Worm (Caenorhabditis elegans) whole organism, midembryonic: ENCODE data around the gene ift-139.

Experiments used
- T22C8.4 ChIP-seq: fragments of 200-800 bp; sonication (Bioruptor generic); IDR thresholded peaks from 2 replicates; pipeline ENCODE4 v1.3.6; 2022; ENCODE audit warnings: missing genetic modification characterization, missing compliant biosample characterization
- cog-1 ChIP-seq: sonication (generic microtip); optimal IDR thresholded peaks from 2 replicates; lab custom pipeline; 2016; ENCODE audit warnings: missing genetic modification characterization, missing compliant biosample characterization
- flt-1 ChIP-seq: fragments of 200-800 bp; sonication (Bioruptor generic); IDR thresholded peaks from 2 replicates; pipeline ENCODE4 v1.3.6; 2022; ENCODE audit warnings: missing genetic modification characterization, missing compliant biosample characterization
- klf-2 ChIP-seq: fragments of 200-800 bp; sonication (Bioruptor generic); conservative IDR thresholded peaks from 2 replicates; pipeline ENCODE4 v1.3.6; 2022; ENCODE audit warnings: missing genetic modification reagents, missing genetic modification characterization, missing compliant biosample characterization
- med-1 ChIP-seq: sonication (generic microtip); optimal IDR thresholded peaks from 2 replicates; lab custom pipeline; 2017; ENCODE audit warnings: missing genetic modification characterization, mild to moderate bottlenecking, missing compliant biosample characterization, antibody characterized with exemption, missing genetic modification reagents; ENCODE audit not compliant: insufficient read depth
- ref-1 ChIP-seq: fragments of 200-800 bp; sonication (Bioruptor generic); conservative IDR thresholded peaks from 2 replicates; pipeline ENCODE4 v1.3.6; 2022; ENCODE audit warnings: missing genetic modification reagents, missing genetic modification characterization, missing compliant biosample characterization
- tab-1 ChIP-seq: fragments of 200-800 bp; sonication (Bioruptor generic); IDR thresholded peaks from 2 replicates; pipeline ENCODE4 v1.3.6; 2022; ENCODE audit warnings: missing genetic modification characterization, missing compliant biosample characterization
- ztf-23 ChIP-seq: fragments of 200-800 bp; sonication (Bioruptor generic); IDR thresholded peaks from 2 replicates; pipeline ENCODE4 v1.3.6; 2022; ENCODE audit warnings: missing genetic modification reagents, missing genetic modification characterization, missing compliant biosample characterization
- ztf-29 ChIP-seq: fragments of 200-800 bp; sonication (Bioruptor generic); IDR thresholded peaks from 2 replicates; pipeline ENCODE4 v1.3.6; 2022; ENCODE audit warnings: missing genetic modification reagents, missing genetic modification characterization, missing compliant biosample characterization

The ift-139 gene

DNA sequence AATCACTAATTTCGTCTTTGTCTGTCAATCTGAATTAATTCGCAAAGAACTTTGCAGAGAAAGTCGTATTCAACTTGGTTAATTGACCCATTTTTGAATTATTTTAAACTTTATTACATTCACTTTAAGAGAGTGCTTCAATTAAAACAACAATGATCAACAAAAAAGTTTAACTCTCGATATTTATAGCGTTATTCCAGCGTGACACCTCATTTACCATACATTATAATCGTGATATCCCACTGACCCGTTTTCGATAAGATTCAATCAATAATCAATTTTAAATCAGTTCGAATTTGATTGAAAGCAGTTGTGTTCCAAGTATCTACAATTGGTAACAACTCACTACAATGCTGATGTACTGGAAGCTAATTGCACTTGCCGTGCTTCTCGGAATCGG, 17.5 kb upstream of the ift-139 start, which contains the start of gene clc-10:
Gene clc-10 (plus strand): TSS at position 301 of the 400 bp plus-strand sequence.
- TF ChIP-seq ref-1 (no peak), tab-1 (GFP tag; lab: Robert Waterston, UW) (no peak), T22C8.4 (GFP tag; lab: Robert Waterston, UW) (no peak), ztf-29 (GFP tag; lab: Robert Waterston, UW) (no peak), klf-2 (no peak), med-1 (GFP tag; lab: Kevin White, UChicago) (no peak), ztf-23 (no peak), flt-1 (GFP tag; lab: Robert Waterston, UW) (no peak), cog-1 (tag; lab: Kevin White, UChicago) (no peak)

DNA sequence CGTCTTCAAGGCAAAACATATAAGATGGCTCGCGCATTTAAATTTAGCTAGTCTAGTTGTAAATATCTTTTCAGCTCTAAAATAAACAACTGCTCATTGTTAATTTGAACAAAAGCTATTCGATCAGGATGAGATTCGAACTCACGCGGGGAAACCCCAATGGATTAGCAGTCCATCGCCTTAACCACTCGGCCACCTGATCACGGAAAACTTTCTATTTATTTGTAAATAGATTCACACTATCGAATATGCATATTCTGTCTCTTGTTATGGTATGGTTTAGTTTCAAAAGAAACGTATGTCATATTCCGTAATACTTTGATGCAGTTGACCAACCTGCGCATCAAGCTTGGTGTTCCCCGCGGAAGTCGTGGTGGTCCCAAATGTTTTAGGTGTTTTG, 16.9 kb upstream of the ift-139 start:
- TF ChIP-seq med-1 (GFP tag; lab: Kevin White, UChicago) (no peak), ref-1 (no peak), klf-2 (no peak)

DNA sequence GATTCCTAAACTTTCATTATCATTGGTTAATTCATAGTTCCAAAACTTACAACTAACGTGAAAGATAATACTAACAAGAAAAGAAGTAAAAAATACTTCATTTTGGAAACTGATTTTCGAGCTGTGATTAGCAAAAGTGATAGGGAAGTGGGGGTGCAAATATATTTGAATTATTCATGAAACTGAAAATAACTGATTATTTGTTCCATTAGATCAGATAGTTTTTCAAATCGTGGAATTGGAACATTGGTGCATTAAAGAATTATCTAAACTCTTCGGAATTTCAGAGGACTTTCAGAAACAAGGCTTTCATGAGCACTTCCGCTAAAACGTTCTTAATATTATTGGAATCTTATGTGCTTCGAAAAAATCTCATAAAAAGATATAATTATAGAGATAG, 16.4 kb upstream of the ift-139 start, which contains the start of gene F40H6.5:
Gene F40H6.5 (minus strand): TSS at position 101 of the 400 bp plus-strand sequence.
- TF ChIP-seq flt-1 (GFP tag; lab: Robert Waterston, UW): no peak

DNA sequence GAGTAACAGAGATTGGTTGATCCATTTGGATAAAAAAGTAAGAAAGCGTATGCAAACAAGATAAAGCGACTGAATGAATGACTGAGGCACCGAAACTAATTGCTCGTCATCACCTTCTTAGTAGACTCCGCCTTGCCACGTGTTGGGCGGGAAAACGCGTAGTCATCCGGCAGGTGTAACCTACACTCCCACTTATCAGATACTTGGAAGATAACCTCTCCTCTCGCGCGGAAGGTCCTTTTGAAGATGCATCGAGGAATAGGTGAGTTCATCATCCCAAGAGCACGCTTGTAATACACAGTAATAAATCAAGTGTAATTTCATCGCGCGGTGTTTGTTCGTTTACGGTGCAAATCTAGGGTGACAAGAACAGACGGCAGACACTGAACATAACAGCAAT, 7.6 kb upstream of the ift-139 start, which contains the start of gene tbx-11:
Gene tbx-11 (minus strand): TSS at position 101 of the 400 bp plus-strand sequence.
- TF ChIP-seq cog-1 (tag; lab: Kevin White, UChicago) (no peak), klf-2 (no peak), tab-1 (GFP tag; lab: Robert Waterston, UW) (no peak), med-1 (GFP tag; lab: Kevin White, UChicago) (no peak), T22C8.4 (GFP tag; lab: Robert Waterston, UW) (no peak), flt-1 (GFP tag; lab: Robert Waterston, UW) (no peak), ztf-29 (GFP tag; lab: Robert Waterston, UW) (no peak), ref-1 (no peak), ztf-23 (no peak)

DNA sequence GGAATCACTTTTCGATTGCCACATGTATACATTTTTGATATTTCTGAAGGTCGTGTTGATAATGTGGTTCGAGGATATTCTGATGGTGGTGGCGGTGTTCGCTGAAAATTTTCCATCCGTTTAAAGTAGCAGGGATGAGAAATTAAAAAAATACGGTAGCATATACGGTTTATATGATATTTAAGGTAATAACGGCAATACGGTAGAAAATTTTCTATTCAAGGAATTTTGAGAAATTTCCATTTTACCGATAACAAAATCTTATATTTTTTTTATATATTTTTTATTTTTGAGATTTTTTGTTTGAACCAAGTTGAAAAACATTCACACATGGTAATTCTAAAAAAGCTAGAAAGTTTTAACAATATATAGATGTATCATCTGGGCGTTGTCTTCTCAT, 8.8 kb downstream of the ift-139 start, which contains the start of gene ZK328.6:
Gene ZK328.6 (minus strand): TSS at position 101 of the 400 bp plus-strand sequence.
- TF ChIP-seq tab-1 (GFP tag; lab: Robert Waterston, UW): no peak
- TF ChIP-seq med-1 (GFP tag; lab: Kevin White, UChicago): no peak
- no peak for TF ChIP-seq ztf-29 (GFP tag; lab: Robert Waterston, UW)
- TF ChIP-seq flt-1 (GFP tag; lab: Robert Waterston, UW): no peak
- TF ChIP-seq cog-1 (tag; lab: Kevin White, UChicago): no peak
- TF ChIP-seq ref-1: no peak
- no peak for TF ChIP-seq ztf-23
- TF ChIP-seq klf-2: no peak
- no peak for TF ChIP-seq T22C8.4 (GFP tag; lab: Robert Waterston, UW)

DNA sequence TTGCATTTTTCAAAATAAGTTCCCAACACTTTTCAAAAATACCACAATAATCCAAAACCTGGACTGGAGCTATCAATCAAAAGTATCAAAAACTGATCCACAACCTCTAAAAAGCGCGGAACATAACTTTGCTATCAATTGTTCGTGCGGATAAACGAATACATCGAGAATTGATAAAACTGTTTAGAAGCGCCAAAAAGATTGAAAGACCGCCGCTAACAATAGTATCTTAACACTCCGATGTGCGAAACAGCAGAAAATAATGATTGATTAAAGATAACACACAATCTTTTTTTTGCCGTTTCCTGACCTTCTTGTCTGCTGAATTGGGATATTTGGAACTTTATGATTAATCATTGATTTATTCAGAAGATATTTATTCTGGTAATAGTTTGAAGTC, 10.8 kb downstream of the ift-139 start, which contains the start of gene tbx-7:
Gene tbx-7 (minus strand): TSS at position 101 of the 400 bp plus-strand sequence.
- TF ChIP-seq ztf-29 (GFP tag; lab: Robert Waterston, UW) (no peak), tab-1 (GFP tag; lab: Robert Waterston, UW) (no peak), T22C8.4 (GFP tag; lab: Robert Waterston, UW) (no peak), med-1 (GFP tag; lab: Kevin White, UChicago) (no peak), klf-2 (no peak), ztf-23 (no peak), ref-1 (no peak)

DNA sequence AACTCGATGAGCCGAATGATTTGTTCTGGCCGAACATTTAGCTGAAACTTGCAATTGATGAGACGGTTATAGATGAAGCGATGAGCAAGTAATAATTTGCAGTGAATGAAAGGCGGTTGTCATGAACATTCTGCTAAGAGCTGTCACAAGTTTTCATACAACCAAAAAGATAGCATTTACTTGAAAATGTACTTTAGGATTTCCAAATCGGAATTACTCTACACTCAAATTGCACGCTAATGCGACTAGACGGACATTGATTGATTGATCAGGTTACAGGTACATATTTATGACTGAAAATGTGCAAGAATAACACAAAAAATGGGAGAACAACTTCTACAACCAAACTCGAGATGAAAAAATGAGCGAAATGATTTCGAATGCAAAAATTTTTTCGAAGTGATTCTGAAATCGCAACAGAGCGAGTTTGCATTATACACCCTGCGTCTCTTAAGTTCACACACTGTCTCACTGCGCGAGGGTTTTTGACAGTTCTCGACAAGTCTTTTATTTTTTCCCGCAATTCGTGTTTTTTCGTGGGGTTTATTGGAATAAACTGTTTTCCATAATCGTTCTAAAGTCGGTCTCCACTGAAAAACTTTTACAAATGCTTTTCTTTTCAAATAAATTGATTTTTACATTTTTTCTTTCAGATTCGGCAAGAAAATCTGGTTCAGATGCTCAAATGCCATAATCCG, 19.6 kb downstream of the ift-139 start, which contains the start of the genes npp-10 and cyk-3:
Gene npp-10 (minus strand): TSS at position 51 of the 698 bp plus-strand sequence.
Gene cyk-3 (plus strand): TSS at position 648 of the 698 bp plus-strand sequence.
- TF ChIP-seq ztf-29 (GFP tag; lab: Robert Waterston, UW) (no peak), T22C8.4 (GFP tag; lab: Robert Waterston, UW) (no peak), flt-1 (GFP tag; lab: Robert Waterston, UW) (no peak)

DNA sequence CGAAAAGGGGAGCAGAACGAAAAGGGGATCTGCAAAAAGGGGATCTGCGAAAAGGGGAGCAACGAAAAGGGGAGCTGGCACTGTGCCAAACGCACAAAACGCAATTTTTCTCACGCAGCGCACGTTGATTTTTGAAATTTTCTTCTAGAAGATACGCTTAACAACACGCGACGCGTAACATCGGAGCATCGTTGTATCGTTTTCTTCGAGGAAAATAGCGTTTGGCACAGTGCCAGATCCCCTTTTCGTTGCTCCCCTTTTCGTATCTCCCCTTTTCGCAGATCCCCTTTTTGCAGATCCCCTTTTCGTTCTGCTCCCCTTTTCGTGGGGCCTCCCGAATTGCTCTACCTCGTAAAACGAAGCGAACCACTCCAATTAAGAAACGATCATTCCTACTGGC, 26.2 kb downstream of the ift-139 start:
- TF ChIP-seq ztf-23: 0 out of 2 replicates have a peak, but pooled peaks have one; percentile 10
- peak; percentile 10; the same call in 1 of the 2 replicates for TF ChIP-seq ztf-29 (GFP tag; lab: Robert Waterston, UW)
- peak; percentile 20; the same call in 1 of the 2 replicates for TF ChIP-seq flt-1 (GFP tag; lab: Robert Waterston, UW)

DNA sequence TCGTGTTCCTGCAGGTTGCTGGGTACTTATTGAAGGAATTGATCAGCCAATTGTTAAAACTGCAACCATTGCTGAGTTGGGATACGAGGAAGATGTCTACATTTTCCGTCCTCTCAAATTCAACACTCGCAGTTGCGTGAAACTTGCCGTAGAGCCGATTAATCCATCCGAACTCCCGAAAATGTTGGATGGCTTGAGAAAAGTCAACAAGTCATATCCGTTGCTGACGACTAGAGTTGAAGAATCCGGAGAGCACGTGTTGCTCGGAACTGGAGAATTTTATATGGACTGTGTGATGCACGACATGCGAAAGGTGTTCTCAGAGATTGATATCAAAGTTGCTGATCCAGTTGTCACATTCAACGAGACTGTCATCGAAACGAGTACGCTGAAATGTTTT, 28.0 kb downstream of the ift-139 start:
- TF ChIP-seq flt-1 (GFP tag; lab: Robert Waterston, UW) (no peak), cog-1 (tag; lab: Kevin White, UChicago) (no peak), med-1 (GFP tag; lab: Kevin White, UChicago) (no peak), ztf-29 (GFP tag; lab: Robert Waterston, UW) (no peak), klf-2 (no peak)

DNA sequence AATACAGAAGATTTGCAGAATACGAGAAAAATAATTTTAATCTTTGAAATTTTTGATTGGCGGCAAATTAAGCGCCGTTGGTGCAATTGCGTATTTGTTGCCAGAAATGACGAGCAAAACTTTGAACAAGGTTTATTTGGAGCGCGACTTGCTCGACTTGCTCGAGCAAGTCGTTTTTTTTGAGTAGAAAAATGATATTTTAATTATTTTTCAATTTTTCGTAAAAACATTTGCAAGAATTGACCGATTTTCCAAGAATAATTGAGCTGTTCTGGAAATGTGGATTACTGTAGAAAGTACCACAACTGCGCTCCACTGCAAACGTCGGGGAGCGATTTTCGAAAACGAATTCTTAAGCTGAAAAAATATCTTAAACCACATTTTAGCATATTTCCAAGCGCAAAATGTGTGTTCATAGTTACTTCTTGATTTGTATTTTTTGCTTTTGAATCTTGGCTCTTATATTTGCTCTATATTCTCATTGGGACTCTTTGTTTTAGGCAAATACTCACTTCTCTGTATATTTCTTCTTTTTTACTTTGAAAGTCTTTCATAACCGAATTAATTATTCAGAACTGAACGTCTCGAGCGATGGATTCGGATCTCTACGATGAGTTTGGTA, 30.2 kb downstream of the ift-139 start, which contains the start of the genes gcna-1 and eftu-2:
Gene gcna-1 (minus strand): TSS at position 96 of the 622 bp plus-strand sequence.
Gene eftu-2 (plus strand): TSS at position 572 of the 622 bp plus-strand sequence.
- no peak for TF ChIP-seq ref-1
- no peak for TF ChIP-seq ztf-29 (GFP tag; lab: Robert Waterston, UW)
- TF ChIP-seq T22C8.4 (GFP tag; lab: Robert Waterston, UW): no peak
- no peak for TF ChIP-seq tab-1 (GFP tag; lab: Robert Waterston, UW)
- TF ChIP-seq med-1 (GFP tag; lab: Kevin White, UChicago): no peak
- no peak for TF ChIP-seq flt-1 (GFP tag; lab: Robert Waterston, UW)
- no peak for TF ChIP-seq cog-1 (tag; lab: Kevin White, UChicago)
- no peak for TF ChIP-seq ztf-23
- TF ChIP-seq klf-2: no peak
